Worm (Caenorhabditis elegans): ENCODE results near the gene aat-8.

- no peak for TF ChIP-seq F13C5.2 (tag; optimal IDR thresholded peaks at IDR 0.05)
- no peak for TF ChIP-seq sea-1 (GFP tag; conservative IDR thresholded peaks at IDR 0.05)
- no peak for TF ChIP-seq ama-1 (optimal IDR thresholded peaks at IDR 0.05)
- TF ChIP-seq ets-7 (tag; optimal IDR thresholded peaks at IDR 0.05) = no peak
- TF ChIP-seq pes-1 (GFP tag; IDR thresholded peaks at IDR 0.05) = no peak
- no peak for TF ChIP-seq B0310.2 (tag; optimal IDR thresholded peaks at IDR 0.05)
- no peak for TF ChIP-seq ceh-13 (GFP tag; optimal IDR thresholded peaks at IDR 0.05)
- TF ChIP-seq flt-1 (GFP tag; IDR thresholded peaks at IDR 0.05) = no peak
- TF ChIP-seq scrt-1 (GFP tag; IDR thresholded peaks at IDR 0.05) = no peak
- TF ChIP-seq hnd-1 (tag; optimal IDR thresholded peaks at IDR 0.05) = no peak
- no peak for TF ChIP-seq aly-1 (tag; optimal IDR thresholded peaks at IDR 0.05)
- TF ChIP-seq ceh-36 (tag; optimal IDR thresholded peaks at IDR 0.05) = no peak
- TF ChIP-seq tra-4 (tag; optimal IDR thresholded peaks at IDR 0.05) = no peak
- TF ChIP-seq hmbx-1 (tag; optimal IDR thresholded peaks at IDR 0.05) = no peak
These were observed 11.3 kb downstream of the aat-8 start for ce11 chrIV:3853557-3853956.

All from whole organism, early embryonic.